Worm (Caenorhabditis elegans): ENCODE results near the gene aat-8.

The aat-8 gene

DNA sequence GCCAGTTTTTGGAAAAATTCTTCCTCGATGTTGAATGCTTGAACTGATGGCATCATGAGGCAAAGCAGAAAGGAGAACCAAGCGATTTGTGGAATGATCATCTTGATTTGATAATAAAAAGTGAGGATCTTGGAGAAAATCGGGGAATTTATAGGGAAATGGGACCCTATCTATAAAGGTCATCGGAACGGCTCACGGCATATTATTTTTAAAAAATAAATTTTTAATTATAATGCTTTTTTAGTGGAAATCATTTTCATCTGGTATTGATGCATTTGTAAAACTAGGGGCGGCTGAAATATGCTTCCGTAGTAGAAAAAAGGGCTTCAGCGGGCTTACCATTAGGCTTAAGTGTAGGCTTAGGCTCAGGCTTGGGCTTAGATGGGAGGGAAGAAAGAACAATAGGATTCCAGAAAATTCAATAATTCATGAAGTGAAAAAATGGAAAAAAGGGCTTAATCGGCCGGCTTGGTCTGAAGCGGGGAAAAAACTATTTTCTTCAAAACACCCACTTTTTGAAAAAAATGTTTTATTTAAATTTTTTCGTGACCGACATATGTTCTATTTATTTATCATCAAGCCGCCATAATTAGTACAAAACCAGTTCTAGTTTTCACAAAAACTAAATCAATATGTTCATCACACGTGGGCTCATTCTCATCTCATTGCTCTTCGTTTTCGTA lies 42.8 kb upstream of the aat-8 start, which contains the start of the genes F56D6.22 and F56D6.12:
TSS of gene F56D6.22 (minus strand) at position 101 of the 683 bp plus-strand sequence.
TSS of gene F56D6.12 (plus strand) at position 633 of the 683 bp plus-strand sequence.
- TF ChIP-seq nhr-23 (tag; optimal IDR thresholded peaks at IDR 0.05) (no peak), gmeb-1 (tag; optimal IDR thresholded peaks at IDR 0.05) (no peak), nhr-129 (tag; optimal IDR thresholded peaks at IDR 0.05) (no peak), ztf-11 (tag; optimal IDR thresholded peaks at IDR 0.05) (no peak), sma-3 (GFP tag; optimal IDR thresholded peaks at IDR 0.05) (no peak), nhr-10 (tag; optimal IDR thresholded peaks at IDR 0.05) (no peak), fos-1 (tag; optimal IDR thresholded peaks at IDR 0.05) (no peak), ztf-1 (GFP tag; conservative IDR thresholded peaks at IDR 0.05) (no peak), nhr-25 (tag; optimal IDR thresholded peaks at IDR 0.05) (no peak), mdl-1 (tag; optimal IDR thresholded peaks at IDR 0.05) (no peak), dmd-4 (tag; optimal IDR thresholded peaks at IDR 0.05) (no peak), nhr-6 (tag; optimal IDR thresholded peaks at IDR 0.05) (no peak), zag-1 (tag; optimal IDR thresholded peaks at IDR 0.05) (no peak), mbf-1 (tag; optimal IDR thresholded peaks at IDR 0.05) (no peak), blmp-1 (tag; optimal IDR thresholded peaks at IDR 0.05; ENCODE audit: insufficient read depth) (no peak), peb-1 (tag; optimal IDR thresholded peaks at IDR 0.05) (no peak), lin-11 (tag; optimal IDR thresholded peaks at IDR 0.05) (no peak), sem-4 (tag; optimal IDR thresholded peaks at IDR 0.05) (no peak)

ce11 chrIV:3906393-3906792 lies 41.5 kb upstream of the aat-8 start, which contains the start of gene F56D6.11:
F56D6.11 (minus strand) TSS chrIV:3906493.
- no peak for TF ChIP-seq lsy-2 (tag; optimal IDR thresholded peaks at IDR 0.05)
- no peak for TF ChIP-seq aly-2 (tag; optimal IDR thresholded peaks at IDR 0.05)
- TF ChIP-seq mbf-1 (tag; optimal IDR thresholded peaks at IDR 0.05) = no peak
- no peak for TF ChIP-seq C34F6.9 (tag; optimal IDR thresholded peaks at IDR 0.05)
- TF ChIP-seq Y55F3AM.14 (GFP tag; optimal IDR thresholded peaks at IDR 0.05) = no peak
- TF ChIP-seq dmd-4 (tag; optimal IDR thresholded peaks at IDR 0.05) = no peak
- TF ChIP-seq nhr-12 (tag; optimal IDR thresholded peaks at IDR 0.05) = no peak

ce11 chrIV:3904620-3905019 lies 39.8 kb upstream of the aat-8 start, which contains the start of gene F56D6.21:
F56D6.21 (plus strand) TSS chrIV:3904920.
- TF ChIP-seq nhr-23 (tag; optimal IDR thresholded peaks at IDR 0.05) = no peak

DNA sequence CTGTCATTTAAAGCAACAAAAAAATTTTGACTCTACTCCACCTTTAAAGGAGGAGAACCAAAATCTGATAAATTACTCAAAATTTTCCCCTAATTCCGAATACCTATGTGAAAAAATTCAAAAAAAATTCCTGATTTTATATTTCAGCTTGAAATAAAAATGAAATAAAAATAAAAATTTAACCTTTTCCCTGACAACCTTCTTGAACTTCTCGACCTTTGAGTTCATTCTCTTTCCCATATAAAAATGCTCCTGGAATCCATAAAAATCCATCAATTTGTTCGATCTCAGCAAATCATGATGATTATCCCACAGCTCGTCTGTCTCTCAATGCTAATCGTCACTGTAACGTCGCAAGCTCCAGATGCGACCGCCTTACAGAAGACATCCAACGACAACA lies 38.1 kb upstream of the aat-8 start, which contains the start of gene F56D6.6:
TSS of gene F56D6.6 (plus strand) at position 301 of the 400 bp plus-strand sequence.
- TF ChIP-seq peb-1 (tag; optimal IDR thresholded peaks at IDR 0.05) (no peak), snpc-4 (tag; optimal IDR thresholded peaks at IDR 0.05) (no peak), nhr-12 (tag; optimal IDR thresholded peaks at IDR 0.05) (no peak), sma-3 (GFP tag; optimal IDR thresholded peaks at IDR 0.05) (no peak), ztf-11 (tag; optimal IDR thresholded peaks at IDR 0.05) (no peak), lin-11 (tag; optimal IDR thresholded peaks at IDR 0.05) (no peak), elt-1 (tag; optimal IDR thresholded peaks at IDR 0.05) (no peak), blmp-1 (tag; optimal IDR thresholded peaks at IDR 0.05; ENCODE audit: insufficient read depth) (no peak), sem-4 (tag; optimal IDR thresholded peaks at IDR 0.05) (no peak), nhr-11 (tag; optimal IDR thresholded peaks at IDR 0.05) (no peak), nhr-77 (tag; optimal IDR thresholded peaks at IDR 0.05) (no peak), elt-3 (tag; optimal IDR thresholded peaks at IDR 0.05) (no peak), dmd-4 (tag; optimal IDR thresholded peaks at IDR 0.05) (no peak), fos-1 (tag; optimal IDR thresholded peaks at IDR 0.05) (no peak), mdl-1 (tag; optimal IDR thresholded peaks at IDR 0.05) (no peak), Y55F3AM.14 (GFP tag; optimal IDR thresholded peaks at IDR 0.05) (no peak)

ce11 chrIV:3899719-3900554 lies 35.1 kb upstream of the aat-8 start, which contains the start of gene srz-62:
srz-62 (plus strand) TSS chrIV:3900504.
- TF ChIP-seq mdl-1 (tag; optimal IDR thresholded peaks at IDR 0.05) (peak in 1 of 2 experiments; percentile 55), skn-1 (tag; optimal IDR thresholded peaks at IDR 0.05) (no peak), crh-2 (tag; optimal IDR thresholded peaks at IDR 0.05) (peak; percentile 48), alr-1 (tag; optimal IDR thresholded peaks at IDR 0.05) (no peak), fos-1 (tag; optimal IDR thresholded peaks at IDR 0.05) (peak; percentile 100), egl-27 (tag; optimal IDR thresholded peaks at IDR 0.05) (peak; percentile 92), gmeb-1 (tag; optimal IDR thresholded peaks at IDR 0.05) (peak; percentile 72), sma-9 (GFP tag; optimal IDR thresholded peaks at IDR 0.05) (peak; percentile 49), sma-9 (tag; optimal IDR thresholded peaks at IDR 0.05) (no peak)
